Worm (Caenorhabditis elegans): ENCODE results near the gene F31E8.4.

The F31E8.4 gene

DNA sequence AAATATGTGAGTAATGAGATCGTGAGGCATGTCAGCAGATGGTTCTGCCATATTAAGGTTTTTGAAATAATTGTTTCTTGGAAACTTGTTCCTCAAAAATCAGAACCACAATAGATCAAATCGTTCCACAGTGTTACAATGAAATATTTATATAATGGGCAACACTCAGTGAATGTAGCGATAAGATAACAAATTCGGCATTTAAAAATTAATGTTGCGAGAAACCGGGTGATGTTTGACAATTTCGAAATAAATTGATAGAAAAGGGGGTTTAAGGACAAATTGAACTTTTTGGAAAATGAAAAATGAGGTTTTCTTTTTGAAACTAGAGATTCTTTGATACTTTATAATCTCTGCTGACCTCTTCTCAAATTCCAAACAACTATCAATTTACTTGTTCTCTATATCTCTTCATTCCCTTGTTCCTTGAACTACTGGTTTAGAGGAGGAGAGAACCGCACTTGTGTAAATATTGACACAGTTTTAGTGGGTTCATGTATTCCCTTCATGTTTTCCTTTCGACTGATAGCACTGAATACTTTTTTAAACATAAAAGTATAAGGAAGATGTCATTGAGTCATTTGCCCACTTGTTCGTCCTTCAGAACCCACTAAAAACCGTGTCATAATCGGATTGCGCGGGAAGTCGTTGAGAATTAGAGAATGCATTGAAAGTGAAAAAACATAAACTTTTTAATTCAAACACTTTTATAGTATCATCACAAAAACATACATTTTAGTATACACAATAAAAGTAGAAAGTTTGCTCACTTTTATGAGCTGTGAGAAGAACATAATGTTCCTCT lies 37.0 kb upstream of the F31E8.4 start (continued):
- no peak for TF ChIP-seq lsy-2 (tag; optimal IDR thresholded peaks at IDR 0.05)
- no peak for TF ChIP-seq lim-7 (GFP tag; IDR thresholded peaks at IDR 0.05)
- TF ChIP-seq ceh-32 (tag; optimal IDR thresholded peaks at IDR 0.05; ENCODE audit: poor library complexity): no peak
- no peak for TF ChIP-seq cey-2 (tag; optimal IDR thresholded peaks at IDR 0.05; ENCODE audit: borderline replicate concordance, insufficient read depth)

DNA sequence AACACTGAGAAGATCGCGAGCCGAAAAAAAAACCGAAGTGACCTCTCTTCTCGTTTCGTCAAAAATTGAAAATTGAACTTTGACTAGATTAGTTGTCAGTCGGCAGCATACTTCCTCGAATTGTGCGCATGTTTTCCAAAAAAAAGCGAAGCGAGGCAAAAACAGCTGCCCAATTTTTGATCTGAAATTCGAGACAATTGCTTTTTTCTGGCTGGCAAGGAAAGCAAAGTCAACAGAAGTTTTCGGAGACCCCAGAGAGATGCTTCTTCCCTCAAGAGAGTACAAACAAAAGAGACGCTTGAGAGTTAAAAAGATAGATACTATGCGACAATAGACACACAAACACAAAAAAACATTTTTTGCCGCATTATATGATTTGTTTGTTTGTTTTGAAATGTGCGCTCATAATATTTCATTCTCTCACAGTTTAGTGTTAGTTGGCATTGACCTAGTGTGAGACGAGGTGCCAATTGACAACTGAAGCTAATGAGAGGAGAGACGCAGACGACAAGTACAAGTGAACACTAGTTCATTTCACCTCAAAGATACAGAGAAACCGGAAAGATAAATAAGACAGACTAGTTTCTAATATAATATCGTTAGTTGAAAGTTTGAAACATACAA lies 36.1 kb upstream of the F31E8.4 start:
- no peak for TF ChIP-seq zip-11 (GFP tag; IDR thresholded peaks at IDR 0.05)
- TF ChIP-seq set-16 (GFP tag; IDR thresholded peaks at IDR 0.05): no peak
- peak; percentile 25; the same call in 1 of the 2 replicates for TF ChIP-seq pha-4 (GFP tag; IDR thresholded peaks at IDR 0.05)
- TF ChIP-seq pha-4 (tag; optimal IDR thresholded peaks at IDR 0.05): no peak
- no peak for TF ChIP-seq ama-1 (optimal IDR thresholded peaks at IDR 0.05)
- no peak for TF ChIP-seq F44E2.7 (GFP tag; IDR thresholded peaks at IDR 0.05)
- TF ChIP-seq tra-1 (GFP tag; IDR thresholded peaks at IDR 0.05): 0 out of 2 replicates have a peak, but pooled peaks have one; percentile 3
- TF ChIP-seq D1046.2 (GFP tag; IDR thresholded peaks at IDR 0.05): no peak
- no peak for TF ChIP-seq fkh-10 (GFP tag; optimal IDR thresholded peaks at IDR 0.05)
- no peak for TF ChIP-seq sdz-12 (GFP tag; optimal IDR thresholded peaks at IDR 0.05)
- TF ChIP-seq fos-1 (tag; optimal IDR thresholded peaks at IDR 0.05): no peak
- peak in 1 of 2 experiments; percentile 31 for TF ChIP-seq daf-16 (GFP tag; optimal IDR thresholded peaks at IDR 0.05)
- TF ChIP-seq daf-16 (tag; optimal IDR thresholded peaks at IDR 0.05): peak; percentile 51
- TF ChIP-seq php-3 (GFP tag; IDR thresholded peaks at IDR 0.05): no peak
- no peak for TF ChIP-seq F37D6.2 (tag; optimal IDR thresholded peaks at IDR 0.05)
- no peak for TF ChIP-seq mdt-29 (GFP tag; IDR thresholded peaks at IDR 0.05)
- no peak for TF ChIP-seq ceh-20 (GFP tag; IDR thresholded peaks at IDR 0.05)
- TF ChIP-seq daf-8 (GFP tag; IDR thresholded peaks at IDR 0.05): no peak
- TF ChIP-seq lsy-2 (tag; optimal IDR thresholded peaks at IDR 0.05): peak in 1 of 2 experiments; percentile 19
- no peak for TF ChIP-seq hlh-30 (tag; optimal IDR thresholded peaks at IDR 0.05; ENCODE audit: insufficient read depth)
- peak; percentile 35 for TF ChIP-seq nhr-28 (tag; optimal IDR thresholded peaks at IDR 0.05)
- peak; percentile 52 for TF ChIP-seq dve-1 (tag; optimal IDR thresholded peaks at IDR 0.05; ENCODE audit: insufficient read depth)
- TF ChIP-seq spr-1 (tag; optimal IDR thresholded peaks at IDR 0.05): no peak
- no peak for TF ChIP-seq ZK337.2 (GFP tag; IDR thresholded peaks at IDR 0.05)
- no peak for TF ChIP-seq nhr-42 (GFP tag; IDR thresholded peaks at IDR 0.05)
- peak; percentile 94 for TF ChIP-seq aha-1 (tag)
- no peak for TF ChIP-seq madf-9 (GFP tag; conservative IDR thresholded peaks at IDR 0.05)
- no peak for TF ChIP-seq T20F7.1 (GFP tag; optimal IDR thresholded peaks at IDR 0.05)
- TF ChIP-seq F26F4.8 (GFP tag; conservative IDR thresholded peaks at IDR 0.05): no peak
- no peak for TF ChIP-seq daf-12 (tag; optimal IDR thresholded peaks at IDR 0.05)
- no peak for TF ChIP-seq ztf-11 (tag; optimal IDR thresholded peaks at IDR 0.05)
- TF ChIP-seq ctbp-1 (GFP tag; IDR thresholded peaks at IDR 0.05): no peak
- peak; percentile 25 for TF ChIP-seq rbr-2 (tag; optimal IDR thresholded peaks at IDR 0.05)
- peak in 1 of 2 experiments; percentile 83 for TF ChIP-seq unc-62 (GFP tag; optimal IDR thresholded peaks at IDR 0.05 in 1 of 2)
- no peak for TF ChIP-seq unc-62 (tag; optimal IDR thresholded peaks at IDR 0.05)
- peak; percentile 8 for TF ChIP-seq nhr-6 (tag; optimal IDR thresholded peaks at IDR 0.05)
- TF ChIP-seq Y105C5A.15 (GFP tag; IDR thresholded peaks at IDR 0.05): no peak
- TF ChIP-seq lin-29 (GFP tag; IDR thresholded peaks at IDR 0.05): no peak
- no peak for TF ChIP-seq lir-3 (tag; optimal IDR thresholded peaks at IDR 0.05)
- TF ChIP-seq dpl-1 (GFP tag; optimal IDR thresholded peaks at IDR 0.05): no peak
- no peak for TF ChIP-seq vab-7 (GFP tag; IDR thresholded peaks at IDR 0.05)
- peak; percentile 10 for TF ChIP-seq mes-2 (tag; optimal IDR thresholded peaks at IDR 0.05; ENCODE audit: poor library complexity, severe bottlenecking)
- no peak for TF ChIP-seq mxl-2 (GFP tag; conservative IDR thresholded peaks at IDR 0.05)
- no peak for TF ChIP-seq hmg-1.1 (GFP tag; IDR thresholded peaks at IDR 0.05)
- TF ChIP-seq mep-1 (tag; optimal IDR thresholded peaks at IDR 0.05): peak; percentile 17

All from whole organism, L4 larva.